Fruit fly (Drosophila melanogaster) S2 (cell line): Measurements from ENCODE around the gene CG45067.

ENCODE experiments used
- CG8478 ChIP-seq: fragments of >200 bp; optimal IDR thresholded peaks from 2 replicates; lab custom pipeline; 2018
- CTCF ChIP-seq, 2 experiments: fragments of >200 bp; optimal IDR thresholded peaks; 2 replicates each; lab custom pipeline; 2018

- TF ChIP-seq CG8478 (lab: Kevin White, UChicago), result no peak
- TF ChIP-seq CTCF (optimal IDR thresholded peaks at IDR 0.05; lab: Kevin White, UChicago), result no peak
Observed at dm6 chr3L:3121769-3122432, 7.6 kb upstream of the CG45067 start.
